Worm (Caenorhabditis elegans) whole organism, L1 larva: ENCODE results near the gene col-78.

Experiments
- C34B4.2 ChIP-seq: sonication (generic microtip); optimal IDR thresholded peaks from 2 replicates; lab custom pipeline; 2017; ENCODE audit warnings: mild to moderate bottlenecking, missing genetic modification characterization, missing compliant biosample characterization
- F16B12.6 ChIP-seq: fragments of 150-350 bp; optimal IDR thresholded peaks from 2 replicates; lab custom pipeline; 2014; ENCODE audit warnings: missing biosample characterization, missing genetic modification characterization
- aha-1 ChIP-seq: fragments of 150-350 bp; optimal IDR thresholded peaks from 2 replicates; lab custom pipeline; 2014; ENCODE audit warnings: missing biosample characterization, missing genetic modification characterization
- alr-1 ChIP-seq: fragments of 200-800 bp; sonication (Bioruptor generic); optimal IDR thresholded peaks from 2 replicates; lab custom pipeline; 2018; ENCODE audit warnings: borderline replicate concordance, mild to moderate bottlenecking, missing genetic modification characterization, missing compliant biosample characterization
- aly-2 ChIP-seq: fragments of 150-350 bp; optimal IDR thresholded peaks from 2 replicates; lab custom pipeline; 2014; ENCODE audit warnings: missing biosample characterization, missing genetic modification characterization
- ama-1 ChIP-seq: fragments of 150-350 bp; optimal IDR thresholded peaks from 2 replicates; lab custom pipeline; 2014
- blmp-1 ChIP-seq: fragments of 150-350 bp; optimal IDR thresholded peaks from 2 replicates; lab custom pipeline; 2014; ENCODE audit warnings: missing biosample characterization, missing genetic modification characterization
- ceh-63 ChIP-seq: fragments of 200-800 bp; sonication (Bioruptor generic); optimal IDR thresholded peaks from 2 replicates; lab custom pipeline; 2018; ENCODE audit warnings: mild to moderate bottlenecking, missing genetic modification characterization, missing compliant biosample characterization
- ceh-82 ChIP-seq, 3 experiments: fragments of 150-350 bp in 1 of 3; sonication (generic microtip) in 2 of 3; optimal IDR thresholded peaks; 2 replicates each; lab custom pipeline; 2014 to 2017; ENCODE audit warnings: missing biosample characterization in 3 of 3, missing genetic modification characterization in 3 of 3
- ces-1 ChIP-seq: fragments of 150-350 bp; optimal IDR thresholded peaks from 2 replicates; lab custom pipeline; 2014; ENCODE audit warnings: missing biosample characterization, missing genetic modification reagents, missing genetic modification characterization
- dpl-1 ChIP-seq, 3 experiments: fragments of 150-350 bp in 2 of 3; sonication (generic microtip) in 1 of 3; optimal IDR thresholded peaks; 2 replicates each; lab custom pipeline; 2014 to 2017; ENCODE audit warnings: missing biosample characterization in 3 of 3, missing genetic modification characterization in 3 of 3, missing genetic modification reagents in 3 of 3
- efl-1 ChIP-seq, 4 experiments: fragments of 150-350 bp; optimal IDR thresholded peaks in 3 of 4; peaks in 1 of 4; 1 replicate in 1 of 4; 2 replicates in 3 of 4; lab custom pipeline; 2014; ENCODE audit warnings: missing biosample characterization in 2 of 4, missing genetic modification characterization in 2 of 4, missing genetic modification reagents in 2 of 4
- egl-27 ChIP-seq, 2 experiments: fragments of 150-350 bp in 1 of 2; sonication (generic microtip); optimal IDR thresholded peaks; 3 replicates each; lab custom pipeline; 2017 to 2018; ENCODE audit warnings: missing biosample characterization in 2 of 2, missing genetic modification characterization in 2 of 2, missing genetic modification reagents in 2 of 2
- ets-5 ChIP-seq: fragments of 200-800 bp; sonication (Bioruptor generic); IDR thresholded peaks from 2 replicates; pipeline ENCODE4 v1.3.6; 2022; ENCODE audit warnings: missing genetic modification characterization, missing compliant biosample characterization
- hlh-17 ChIP-seq: fragments of 200-800 bp; sonication (Bioruptor generic); optimal IDR thresholded peaks from 2 replicates; lab custom pipeline; 2018; ENCODE audit warnings: missing genetic modification characterization, mild to moderate bottlenecking, missing compliant biosample characterization, moderate library complexity, borderline replicate concordance
- isw-1 ChIP-seq: fragments of 200-800 bp; sonication (Bioruptor generic); IDR thresholded peaks from 2 replicates; pipeline ENCODE4 v1.3.6; 2022; ENCODE audit warnings: missing genetic modification characterization, missing compliant biosample characterization
- lin-15B ChIP-seq: fragments of 150-350 bp; sonication (generic microtip); optimal IDR thresholded peaks from 3 replicates; lab custom pipeline; 2014; ENCODE audit warnings: missing biosample characterization, missing genetic modification characterization
- lir-3 ChIP-seq: sonication (generic microtip); optimal IDR thresholded peaks from 2 replicates; lab custom pipeline; 2016; ENCODE audit warnings: mild to moderate bottlenecking, missing genetic modification characterization, moderate library complexity, missing compliant biosample characterization; ENCODE audit not compliant: poor library complexity
- mab-9 ChIP-seq: fragments of 200-800 bp; sonication (Bioruptor generic); IDR thresholded peaks from 2 replicates; pipeline ENCODE4 v1.3.6; 2022; ENCODE audit warnings: missing genetic modification reagents, missing genetic modification characterization, missing compliant biosample characterization
- mdl-1 ChIP-seq, 2 experiments: fragments of 150-350 bp; optimal IDR thresholded peaks; 2 replicates each; lab custom pipeline; 2014 to 2017; ENCODE audit warnings: missing biosample characterization in 2 of 2, missing genetic modification characterization in 2 of 2, inconsistent platforms in 1 of 2
- mep-1 ChIP-seq: fragments of 150-350 bp; optimal IDR thresholded peaks from 2 replicates; lab custom pipeline; 2014; ENCODE audit warnings: missing biosample characterization, missing genetic modification characterization
- nhr-237 ChIP-seq: fragments of 150-350 bp; optimal IDR thresholded peaks from 2 replicates; lab custom pipeline; 2014; ENCODE audit warnings: missing biosample characterization, missing genetic modification characterization
- nhr-47 ChIP-seq: sonication (generic microtip); optimal IDR thresholded peaks from 2 replicates; lab custom pipeline; 2016; ENCODE audit warnings: mild to moderate bottlenecking, missing genetic modification characterization, moderate library complexity, missing compliant biosample characterization
- nhr-71 ChIP-seq: sonication (generic microtip); optimal IDR thresholded peaks from 2 replicates; lab custom pipeline; 2016; ENCODE audit warnings: mild to moderate bottlenecking, missing genetic modification characterization, moderate library complexity, missing compliant biosample characterization
- nhr-76 ChIP-seq: sonication (generic microtip); optimal IDR thresholded peaks from 2 replicates; lab custom pipeline; 2017; ENCODE audit warnings: missing biosample characterization, missing genetic modification characterization
- pqm-1 ChIP-seq: sonication (generic microtip); optimal IDR thresholded peaks from 3 replicates; lab custom pipeline; 2017; ENCODE audit warnings: missing biosample characterization, missing genetic modification characterization
- skn-1 ChIP-seq: fragments of 150-350 bp; optimal IDR thresholded peaks from 2 replicates; lab custom pipeline; 2014; ENCODE audit warnings: missing biosample characterization, missing genetic modification characterization
- sox-4 ChIP-seq: sonication (generic microtip); optimal IDR thresholded peaks from 2 replicates; lab custom pipeline; 2016; ENCODE audit warnings: missing genetic modification characterization, missing compliant biosample characterization
- unc-30 ChIP-seq: sonication (generic microtip); optimal IDR thresholded peaks from 2 replicates; lab custom pipeline; 2017; ENCODE audit warnings: missing biosample characterization, missing genetic modification characterization
- unc-98 ChIP-seq: fragments of 200-800 bp; sonication (Bioruptor generic); IDR thresholded peaks from 2 replicates; pipeline ENCODE4 v1.3.6; 2022; ENCODE audit warnings: missing genetic modification characterization, missing compliant biosample characterization
- zip-4 ChIP-seq: fragments of 200-800 bp; sonication (Bioruptor generic); optimal IDR thresholded peaks from 2 replicates; lab custom pipeline; 2018; ENCODE audit warnings: mild to moderate bottlenecking, missing genetic modification characterization, moderate library complexity, missing compliant biosample characterization
- ztf-11 ChIP-seq, 2 experiments: sonication (generic microtip); optimal IDR thresholded peaks; 2 replicates each; lab custom pipeline; 2016 to 2017; ENCODE audit warnings: missing genetic modification characterization in 2 of 2, missing biosample characterization in 1 of 2, missing compliant biosample characterization in 1 of 2

Gene col-78

ce11 chrII:9170851-9171250 is 18.5 kb downstream of the col-78 start:
- TF ChIP-seq ceh-82 (tag; optimal IDR thresholded peaks at IDR 0.05; lab: Kevin White, UChicago) (no peak), ces-1 (GFP tag; lab: Kevin White, UChicago) (no peak), nhr-47 (tag; lab: Kevin White, UChicago) (no peak), aha-1 (tag; lab: Kevin White, UChicago) (no peak), unc-98 (GFP tag; lab: Robert Waterston, UW) (no peak), zip-4 (GFP tag; lab: Kevin White, UChicago) (no peak), ceh-63 (GFP tag; lab: Kevin White, UChicago) (no peak), F16B12.6 (no peak), ama-1 (no peak), skn-1 (tag; lab: Kevin White, UChicago) (no peak), isw-1 (no peak), pqm-1 (no peak)
- TF ChIP-seq, all 84 proteins: peak for 0

DNA sequence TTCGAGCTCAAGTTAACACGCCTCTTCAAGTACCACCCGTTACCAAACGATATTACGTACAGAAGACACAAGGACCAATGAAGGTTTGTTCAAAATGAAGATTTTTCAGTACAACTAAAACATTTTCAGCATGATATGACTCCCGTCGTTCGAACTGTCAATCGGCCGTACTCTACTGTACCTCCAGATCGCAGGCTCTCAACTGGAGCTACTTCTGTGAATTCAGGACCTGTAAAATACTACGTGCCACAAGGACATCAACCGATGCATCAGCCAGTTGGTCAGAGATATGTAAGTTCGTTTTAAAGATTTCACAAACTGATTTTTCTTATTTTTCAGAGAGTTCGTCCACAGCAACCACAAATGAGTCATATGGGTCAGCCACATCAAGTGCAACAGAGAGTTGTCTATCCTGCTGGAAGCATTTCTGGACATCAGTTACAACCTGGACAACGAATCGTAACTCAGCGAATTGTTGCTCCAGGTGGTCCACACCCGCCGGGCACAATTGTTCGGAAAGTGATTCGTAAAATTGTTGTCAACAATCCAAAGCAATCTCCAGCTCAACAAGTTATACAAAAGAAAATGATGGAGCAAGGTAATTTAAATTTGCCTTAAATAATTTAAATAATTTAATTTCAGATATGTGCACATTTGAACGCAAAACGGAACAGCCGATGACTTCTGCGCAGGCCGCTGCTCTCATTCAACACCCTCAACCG is 19.3 kb downstream of the col-78 start:
- TF ChIP-seq aha-1 (tag; lab: Kevin White, UChicago) = peak; percentile 14
- TF ChIP-seq efl-1 (optimal IDR thresholded peaks at IDR 0.05; lab: Kevin White, UChicago) = no peak
- peak in 1 of 2 experiments; percentile 51 for TF ChIP-seq efl-1 (GFP tag; optimal IDR thresholded peaks at IDR 0.05 in 1 of 2; lab: Kevin White, UChicago)
- TF ChIP-seq hlh-17 (GFP tag; lab: Kevin White, UChicago) = no peak
- TF ChIP-seq dpl-1 (GFP tag; optimal IDR thresholded peaks at IDR 0.05; lab: Kevin White, UChicago) = peak in 1 of 3 experiments; percentile 17
- TF ChIP-seq pqm-1 = no peak

DNA sequence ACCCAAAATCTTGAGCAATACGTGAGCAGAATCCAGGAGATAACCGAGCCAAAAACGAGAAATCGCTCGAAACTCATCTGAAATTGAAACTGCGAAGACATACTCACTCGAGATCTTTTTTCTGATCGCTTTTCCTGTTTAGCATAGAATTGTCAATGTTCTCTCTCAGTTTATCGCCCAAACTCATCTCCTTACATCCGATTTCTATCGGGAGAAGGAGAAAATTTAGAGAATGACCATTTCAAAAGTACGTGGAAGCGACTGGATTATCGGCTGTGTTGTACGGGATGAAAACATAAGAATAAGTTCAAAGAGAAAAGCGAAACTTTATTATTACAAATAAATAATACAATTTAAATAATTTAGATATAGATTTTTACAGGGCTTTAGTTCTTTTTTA is 20.5 kb downstream of the col-78 start, which contains the start of gene T23G7.2:
T23G7.2 (minus strand) TSS at position 101 of the 400 bp plus-strand sequence.
- TF ChIP-seq blmp-1 (tag; lab: Kevin White, UChicago) (peak; percentile 21), C34B4.2 (tag; lab: Kevin White, UChicago) (no peak)

ce11 chrII:9173471-9173870 is 21.1 kb downstream of the col-78 start:
- TF ChIP-seq ceh-63 (GFP tag; lab: Kevin White, UChicago) (no peak), lir-3 (tag; lab: Kevin White, UChicago) (no peak), nhr-76 (tag; lab: Kevin White, UChicago) (no peak), unc-30 (no peak), F16B12.6 (no peak), efl-1 (optimal IDR thresholded peaks at IDR 0.05; lab: Kevin White, UChicago) (no peak), efl-1 (GFP tag; optimal IDR thresholded peaks at IDR 0.05 in 1 of 2; lab: Kevin White, UChicago) (no peak), ztf-11 (tag; optimal IDR thresholded peaks at IDR 0.05; lab: Kevin White, UChicago) (no peak), aly-2 (tag; lab: Kevin White, UChicago) (no peak), mab-9 (GFP tag; lab: Robert Waterston, UW) (no peak), nhr-71 (no peak), ets-5 (no peak), sox-4 (tag; lab: Kevin White, UChicago) (no peak), ama-1 (no peak), nhr-237 (tag; lab: Kevin White, UChicago) (no peak), skn-1 (tag; lab: Kevin White, UChicago) (no peak), lin-15B (tag; lab: Kevin White, UChicago) (no peak), egl-27 (tag; optimal IDR thresholded peaks at IDR 0.05; lab: Kevin White, UChicago) (no peak), mdl-1 (tag; optimal IDR thresholded peaks at IDR 0.05; lab: Kevin White, UChicago) (no peak), alr-1 (no peak)

- TF ChIP-seq unc-30 (no peak), mep-1 (tag; lab: Kevin White, UChicago) (no peak), efl-1 (optimal IDR thresholded peaks at IDR 0.05; lab: Kevin White, UChicago) (no peak), efl-1 (GFP tag; optimal IDR thresholded peaks at IDR 0.05 in 1 of 2; lab: Kevin White, UChicago) (peak in 1 of 2 experiments; percentile 68)
Observed at ce11 chrII:9176523-9176922, 24.2 kb downstream of the col-78 start.
